Worm (Caenorhabditis elegans): ENCODE measurements around the gene des-2.

ce11 chrV:11421605-11422004, at the start of gene des-2:
- TF ChIP-seq F26F4.8 (GFP tag; conservative IDR thresholded peaks at IDR 0.05) (no peak), unc-130 (GFP tag; optimal IDR thresholded peaks at IDR 0.05) (no peak), mxl-2 (GFP tag; conservative IDR thresholded peaks at IDR 0.05) (no peak)

Measured in whole organism, L4 larva.